Worm (Caenorhabditis elegans) whole organism, young adult: ENCODE results near the gene pccb-1.

ENCODE experiments used
- F22D6.2 ChIP-seq: sonication (generic microtip); optimal IDR thresholded peaks from 2 replicates; lab custom pipeline; 2016; ENCODE audit warnings: mild to moderate bottlenecking, missing genetic modification characterization, missing compliant biosample characterization
- F57A8.1 ChIP-seq: fragments of 200-800 bp; sonication (Bioruptor generic); optimal IDR thresholded peaks from 2 replicates; lab custom pipeline; 2018; ENCODE audit warnings: mild to moderate bottlenecking, missing genetic modification characterization, moderate library complexity, missing compliant biosample characterization
- T26A5.8 ChIP-seq: sonication (generic microtip); optimal IDR thresholded peaks from 2 replicates; lab custom pipeline; 2016; ENCODE audit warnings: missing genetic modification characterization, missing compliant biosample characterization
- ama-1 ChIP-seq, 3 experiments: fragments of 150-350 bp in 1 of 3; sonication (generic microtip) in 2 of 3; optimal IDR thresholded peaks; 2 replicates each; lab custom pipeline; 2014 to 2018; ENCODE audit warnings: missing biosample characterization in 2 of 3, missing genetic modification characterization in 2 of 3, missing genetic modification reagents in 2 of 3
- ceh-27 ChIP-seq: fragments of 200-800 bp; sonication (Bioruptor generic); optimal IDR thresholded peaks from 2 replicates; lab custom pipeline; 2018; ENCODE audit warnings: mild to moderate bottlenecking, missing genetic modification characterization, moderate library complexity, missing compliant biosample characterization
- ets-4 ChIP-seq: fragments of 200-800 bp; sonication (Bioruptor generic); optimal IDR thresholded peaks from 2 replicates; lab custom pipeline; 2018; ENCODE audit warnings: mild to moderate bottlenecking, missing genetic modification characterization, missing compliant biosample characterization
- hmg-1.2 ChIP-seq: fragments of 200-800 bp; sonication (Bioruptor generic); IDR thresholded peaks from 2 replicates; pipeline ENCODE4 v1.3.6; 2022; ENCODE audit warnings: missing genetic modification reagents, missing genetic modification characterization, missing compliant biosample characterization
- let-526 ChIP-seq: fragments of 200-800 bp; sonication (Bioruptor generic); IDR thresholded peaks from 2 replicates; pipeline ENCODE4 v1.3.6; 2022; ENCODE audit warnings: missing genetic modification reagents, missing genetic modification characterization, missing compliant biosample characterization
- lin-35 ChIP-seq, 3 experiments: fragments of 150-350 bp in 2 of 3; sonication (generic microtip) in 1 of 3; optimal IDR thresholded peaks; 2 replicates each; lab custom pipeline; 2014 to 2018; ENCODE audit warnings: missing biosample characterization in 3 of 3, missing genetic modification characterization in 3 of 3, missing genetic modification reagents in 3 of 3
- madf-6 ChIP-seq: fragments of 200-800 bp; sonication (Bioruptor generic); IDR thresholded peaks from 2 replicates; pipeline ENCODE4 v1.3.6; 2022; ENCODE audit warnings: missing genetic modification reagents, missing genetic modification characterization, missing compliant biosample characterization
- mes-4 ChIP-seq: sonication (generic microtip); optimal IDR thresholded peaks from 2 replicates; lab custom pipeline; 2016; ENCODE audit warnings: missing genotype, missing genetic modification characterization, missing compliant biosample characterization
- nhr-80 ChIP-seq: sonication (generic microtip); optimal IDR thresholded peaks from 2 replicates; lab custom pipeline; 2016; ENCODE audit warnings: missing genetic modification characterization, missing compliant biosample characterization
- ztf-26 ChIP-seq: sonication (generic microtip); optimal IDR thresholded peaks from 2 replicates; lab custom pipeline; 2017; ENCODE audit warnings: missing genetic modification characterization, missing compliant biosample characterization

Gene pccb-1

DNA sequence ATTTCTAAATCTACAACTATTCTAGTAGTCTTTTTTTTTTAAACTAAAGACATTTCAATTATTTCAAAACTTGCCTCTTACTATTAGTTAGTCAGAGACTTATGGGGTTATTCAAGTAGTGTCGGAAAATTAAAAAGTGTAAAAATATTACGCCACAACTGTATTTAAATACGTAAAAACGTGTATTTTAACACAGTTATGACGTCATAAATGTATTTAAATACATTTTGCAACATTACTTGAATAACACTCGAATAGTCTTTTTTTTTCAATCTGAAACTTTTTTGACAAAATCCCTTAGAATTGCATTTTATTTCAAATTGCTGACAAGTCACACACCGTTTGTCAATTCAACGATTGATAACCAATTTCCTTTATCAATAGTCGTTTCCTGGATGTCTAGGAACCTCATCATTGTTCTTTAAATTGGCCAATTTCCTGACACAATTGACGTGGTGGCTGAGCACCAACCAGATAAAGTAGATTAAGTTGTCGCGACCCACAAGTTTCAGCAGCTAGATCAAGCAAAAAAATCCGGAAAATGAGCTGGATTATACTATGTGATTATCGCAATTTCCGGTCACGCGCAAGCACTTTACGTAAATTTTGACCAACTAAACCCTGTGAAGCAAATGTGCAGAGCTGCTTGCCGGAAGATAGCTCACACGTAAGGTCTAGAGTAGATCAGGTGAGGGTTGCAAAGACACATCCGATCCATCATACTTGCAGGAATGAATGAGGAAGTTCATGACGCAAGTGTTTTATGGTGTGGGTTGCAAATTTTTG is 50.4 kb downstream of the pccb-1 start:
- TF ChIP-seq let-526 (GFP tag; lab: Robert Waterston, UW) (no peak), ama-1 (optimal IDR thresholded peaks at IDR 0.05; lab: Kevin White, UChicago) (no peak), ama-1 (GFP tag; optimal IDR thresholded peaks at IDR 0.05; lab: Kevin White, UChicago) (no peak), ets-4 (GFP tag; lab: Kevin White, UChicago) (no peak), F57A8.1 (no peak), madf-6 (GFP tag; lab: Robert Waterston, UW) (no peak), T26A5.8 (no peak), lin-35 (GFP tag; optimal IDR thresholded peaks at IDR 0.05; lab: Kevin White, UChicago) (no peak), mes-4 (tag; lab: Kevin White, UChicago) (no peak), F22D6.2 (tag; lab: Kevin White, UChicago) (no peak), ztf-26 (tag; lab: Kevin White, UChicago) (no peak), hmg-1.2 (no peak)

DNA sequence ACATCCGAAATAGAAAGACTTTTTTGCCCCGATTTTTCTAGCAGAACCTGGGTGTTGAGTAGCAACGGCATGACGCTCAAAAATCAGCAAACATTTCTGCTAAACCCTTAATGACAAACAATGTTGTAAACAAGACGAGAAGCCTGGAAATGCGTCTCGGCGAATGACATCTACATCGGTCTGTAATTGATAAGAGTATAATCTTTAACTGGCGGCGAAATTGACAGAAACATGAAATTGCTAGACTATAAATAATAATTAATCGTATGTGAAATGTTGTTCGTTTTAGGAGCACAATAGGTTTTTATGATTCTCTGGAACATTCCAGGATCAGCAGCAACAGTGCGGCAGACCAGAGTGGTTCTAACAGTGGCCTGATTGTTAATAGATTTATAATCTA is 52.4 kb downstream of the pccb-1 start:
- TF ChIP-seq nhr-80 (tag; lab: Kevin White, UChicago), result peak; percentile 9
- TF ChIP-seq ceh-27 (GFP tag; lab: Kevin White, UChicago), result no peak
